Worm (Caenorhabditis elegans) whole organism, L1 larva: ENCODE results near the gene ZK783.7.
A peak's percentile ranks its signal among the peaks of the same experiment; 100 is the strongest.

Experiments used
- C04F5.9 ChIP-seq: sonication (generic microtip); optimal IDR thresholded peaks from 2 replicates; lab custom pipeline; 2016; ENCODE audit warnings: missing genetic modification characterization, missing compliant biosample characterization
- C34B4.2 ChIP-seq: sonication (generic microtip); optimal IDR thresholded peaks from 2 replicates; lab custom pipeline; 2017; ENCODE audit warnings: mild to moderate bottlenecking, missing genetic modification characterization, missing compliant biosample characterization
- F16B12.6 ChIP-seq: fragments of 150-350 bp; optimal IDR thresholded peaks from 2 replicates; lab custom pipeline; 2014; ENCODE audit warnings: missing biosample characterization, missing genetic modification characterization
- aha-1 ChIP-seq: fragments of 150-350 bp; optimal IDR thresholded peaks from 2 replicates; lab custom pipeline; 2014; ENCODE audit warnings: missing biosample characterization, missing genetic modification characterization
- ama-1 ChIP-seq: fragments of 150-350 bp; optimal IDR thresholded peaks from 2 replicates; lab custom pipeline; 2014
- blmp-1 ChIP-seq: fragments of 150-350 bp; optimal IDR thresholded peaks from 2 replicates; lab custom pipeline; 2014; ENCODE audit warnings: missing biosample characterization, missing genetic modification characterization
- ceh-63 ChIP-seq: fragments of 200-800 bp; sonication (Bioruptor generic); optimal IDR thresholded peaks from 2 replicates; lab custom pipeline; 2018; ENCODE audit warnings: mild to moderate bottlenecking, missing genetic modification characterization, missing compliant biosample characterization
- ceh-90 ChIP-seq: sonication (generic microtip); optimal IDR thresholded peaks from 2 replicates; lab custom pipeline; 2016; ENCODE audit warnings: missing genetic modification characterization, missing compliant biosample characterization
- efl-1 ChIP-seq, 4 experiments: fragments of 150-350 bp; optimal IDR thresholded peaks in 3 of 4; peaks in 1 of 4; 1 replicate in 1 of 4; 2 replicates in 3 of 4; lab custom pipeline; 2014; ENCODE audit warnings: missing biosample characterization in 2 of 4, missing genetic modification characterization in 2 of 4, missing genetic modification reagents in 2 of 4
- egl-13 ChIP-seq: sonication (generic microtip); optimal IDR thresholded peaks from 2 replicates; lab custom pipeline; 2016; ENCODE audit warnings: missing genotype, missing genetic modification reagents, missing genetic modification characterization, missing compliant biosample characterization
- ets-5 ChIP-seq: fragments of 200-800 bp; sonication (Bioruptor generic); IDR thresholded peaks from 2 replicates; pipeline ENCODE4 v1.3.6; 2022; ENCODE audit warnings: missing genetic modification characterization, missing compliant biosample characterization
- fkh-8 ChIP-seq: sonication (generic microtip); optimal IDR thresholded peaks from 2 replicates; lab custom pipeline; 2016; ENCODE audit warnings: mild to moderate bottlenecking, missing genetic modification characterization, missing compliant biosample characterization
- hpl-2 ChIP-seq: fragments of 150-350 bp; optimal IDR thresholded peaks from 2 replicates; lab custom pipeline; 2014; ENCODE audit warnings: missing biosample characterization, missing genetic modification reagents, missing genetic modification characterization
- jun-1 ChIP-seq: fragments of 150-350 bp; optimal IDR thresholded peaks from 2 replicates; lab custom pipeline; 2014; ENCODE audit warnings: missing biosample characterization, missing genetic modification reagents, missing genetic modification characterization
- lin-35 ChIP-seq, 2 experiments: fragments of 150-350 bp; optimal IDR thresholded peaks; 2 replicates each; lab custom pipeline; 2014; ENCODE audit warnings: missing biosample characterization in 2 of 2, missing genetic modification characterization in 2 of 2, missing genetic modification reagents in 2 of 2
- lir-3 ChIP-seq: sonication (generic microtip); optimal IDR thresholded peaks from 2 replicates; lab custom pipeline; 2016; ENCODE audit warnings: mild to moderate bottlenecking, missing genetic modification characterization, moderate library complexity, missing compliant biosample characterization; ENCODE audit not compliant: poor library complexity
- mep-1 ChIP-seq: fragments of 150-350 bp; optimal IDR thresholded peaks from 2 replicates; lab custom pipeline; 2014; ENCODE audit warnings: missing biosample characterization, missing genetic modification characterization
- nhr-12 ChIP-seq: sonication (generic microtip); optimal IDR thresholded peaks from 2 replicates; lab custom pipeline; 2017; ENCODE audit warnings: missing biosample characterization, missing genetic modification characterization
- nhr-19 ChIP-seq: fragments of 200-800 bp; sonication (Bioruptor generic); conservative IDR thresholded peaks from 2 replicates; pipeline ENCODE4 v1.3.6; 2022; ENCODE audit warnings: missing genetic modification characterization, missing compliant biosample characterization
- nhr-71 ChIP-seq: sonication (generic microtip); optimal IDR thresholded peaks from 2 replicates; lab custom pipeline; 2016; ENCODE audit warnings: mild to moderate bottlenecking, missing genetic modification characterization, moderate library complexity, missing compliant biosample characterization
- nhr-85 ChIP-seq: sonication (generic microtip); peaks from one replicate; lab custom pipeline; 2016; ENCODE audit warnings: missing genetic modification characterization, inconsistent platforms, missing compliant biosample characterization
- nhr-90 ChIP-seq: sonication (generic microtip); optimal IDR thresholded peaks from 2 replicates; lab custom pipeline; 2016; ENCODE audit warnings: mild to moderate bottlenecking, missing genetic modification characterization, missing compliant biosample characterization; ENCODE audit not compliant: poor library complexity
- pag-3 ChIP-seq: sonication (generic microtip); optimal IDR thresholded peaks from 2 replicates; lab custom pipeline; 2017; ENCODE audit warnings: missing genetic modification characterization, mild to moderate bottlenecking, missing compliant biosample characterization, antibody characterized with exemption, borderline replicate concordance; ENCODE audit not compliant: insufficient read depth
- pax-3 ChIP-seq: fragments of 200-800 bp; sonication (Bioruptor generic); optimal IDR thresholded peaks from 2 replicates; lab custom pipeline; 2018; ENCODE audit warnings: mild to moderate bottlenecking, missing genetic modification characterization, moderate library complexity, missing compliant biosample characterization
- rnt-1 ChIP-seq: sonication (generic microtip); optimal IDR thresholded peaks from 2 replicates; lab custom pipeline; 2016; ENCODE audit warnings: mild to moderate bottlenecking, missing genetic modification characterization, moderate library complexity, missing compliant biosample characterization
- sup-37 ChIP-seq: fragments of 200-800 bp; sonication (Bioruptor generic); optimal IDR thresholded peaks from 2 replicates; lab custom pipeline; 2018; ENCODE audit warnings: mild to moderate bottlenecking, missing genetic modification characterization, missing compliant biosample characterization
- tbx-2 ChIP-seq: sonication (generic microtip); optimal IDR thresholded peaks from 2 replicates; lab custom pipeline; 2016; ENCODE audit warnings: missing genetic modification characterization, missing compliant biosample characterization
- tlp-1 ChIP-seq: fragments of 150-350 bp; optimal IDR thresholded peaks from 2 replicates; lab custom pipeline; 2014; ENCODE audit warnings: missing biosample characterization, missing genetic modification characterization
- unc-98 ChIP-seq: fragments of 200-800 bp; sonication (Bioruptor generic); IDR thresholded peaks from 2 replicates; pipeline ENCODE4 v1.3.6; 2022; ENCODE audit warnings: missing genetic modification characterization, missing compliant biosample characterization
- xbp-1 ChIP-seq: sonication (generic microtip); optimal IDR thresholded peaks from 2 replicates; lab custom pipeline; 2016; ENCODE audit warnings: missing genetic modification characterization, missing compliant biosample characterization
- zip-4 ChIP-seq: fragments of 200-800 bp; sonication (Bioruptor generic); optimal IDR thresholded peaks from 2 replicates; lab custom pipeline; 2018; ENCODE audit warnings: mild to moderate bottlenecking, missing genetic modification characterization, moderate library complexity, missing compliant biosample characterization
- ztf-4 ChIP-seq: fragments of 150-350 bp; optimal IDR thresholded peaks from 2 replicates; lab custom pipeline; 2014; ENCODE audit warnings: missing biosample characterization, missing genetic modification characterization

Gene ZK783.7

DNA sequence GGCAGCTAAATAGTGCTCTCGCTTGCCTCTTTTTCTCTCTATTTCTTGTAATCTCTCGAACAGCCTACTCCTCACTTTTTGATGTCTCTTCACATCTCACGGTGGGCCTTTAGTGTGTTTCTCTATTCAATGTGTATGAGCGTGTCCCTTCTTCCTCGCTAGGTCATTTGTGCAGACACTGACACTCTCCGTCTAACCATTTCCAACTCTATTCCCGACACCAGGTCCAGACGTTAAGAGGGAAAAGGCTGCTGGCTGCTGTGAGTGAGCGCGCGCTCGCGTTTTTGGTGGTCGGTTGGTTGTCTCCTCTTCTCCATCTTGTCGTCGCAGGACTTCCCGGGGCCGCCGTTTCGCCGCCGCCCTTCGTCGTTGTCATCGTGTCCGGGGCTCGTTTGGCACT, 2.9 kb downstream of the ZK783.7 start (continued):
- TF ChIP-seq rnt-1 (tag; lab: Kevin White, UChicago) (peak; percentile 61), mep-1 (tag; lab: Kevin White, UChicago) (peak; percentile 81), nhr-71 (tag; lab: Kevin White, UChicago) (peak; percentile 60), F16B12.6 (tag; lab: Kevin White, UChicago) (peak; percentile 5), tbx-2 (peak; percentile 47), xbp-1 (tag; lab: Kevin White, UChicago) (peak; percentile 21), egl-13 (tag; lab: Kevin White, UChicago) (peak; percentile 23), nhr-12 (tag; lab: Kevin White, UChicago) (no peak), unc-98 (GFP tag; lab: Robert Waterston, UW) (no peak)
- TF ChIP-seq, all 84 proteins: peak for 27

- TF ChIP-seq ceh-63 (GFP tag; lab: Kevin White, UChicago): no peak
- TF ChIP-seq efl-1 (optimal IDR thresholded peaks at IDR 0.05; lab: Kevin White, UChicago): no peak
- peak in 1 of 2 experiments; percentile 22 for TF ChIP-seq efl-1 (GFP tag; optimal IDR thresholded peaks at IDR 0.05 in 1 of 2; lab: Kevin White, UChicago)
Measured at ce11 chrIII:7661162-7661561, 4.6 kb downstream of the ZK783.7 start.

DNA sequence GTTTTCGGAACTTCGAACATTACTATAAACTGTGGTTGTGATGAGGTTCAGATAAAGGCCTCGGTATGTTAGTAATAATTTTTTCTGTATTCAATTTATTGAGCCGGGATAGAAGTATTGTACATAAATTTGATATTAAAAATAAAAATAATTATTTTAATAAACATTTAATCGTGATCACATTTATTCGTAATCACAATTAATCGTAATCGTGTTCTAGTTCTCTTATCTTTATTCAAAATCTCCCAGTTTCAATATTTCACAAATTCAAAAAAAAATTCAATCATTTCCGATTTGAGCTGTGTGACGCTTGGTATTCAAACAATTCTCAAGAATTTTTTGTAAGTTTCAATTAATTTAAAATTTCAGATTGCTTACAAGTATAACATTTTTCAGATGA, 5.5 kb downstream of the ZK783.7 start, which contains the start of gene lido-18:
Gene lido-18, plus strand, starts transcription at position 301 of the 400 bp plus-strand sequence.
- TF ChIP-seq sup-37: no peak
- no peak for TF ChIP-seq pag-3 (tag; lab: Kevin White, UChicago)

ce11 chrIII:7665928-7666327, 9.4 kb downstream of the ZK783.7 start:
- TF ChIP-seq unc-98 (GFP tag; lab: Robert Waterston, UW) (no peak), efl-1 (optimal IDR thresholded peaks at IDR 0.05; lab: Kevin White, UChicago) (no peak), efl-1 (GFP tag; optimal IDR thresholded peaks at IDR 0.05 in 1 of 2; lab: Kevin White, UChicago) (peak in 1 of 2 experiments; percentile 84)
- TF ChIP-seq, all 84 proteins: peak for 1

DNA sequence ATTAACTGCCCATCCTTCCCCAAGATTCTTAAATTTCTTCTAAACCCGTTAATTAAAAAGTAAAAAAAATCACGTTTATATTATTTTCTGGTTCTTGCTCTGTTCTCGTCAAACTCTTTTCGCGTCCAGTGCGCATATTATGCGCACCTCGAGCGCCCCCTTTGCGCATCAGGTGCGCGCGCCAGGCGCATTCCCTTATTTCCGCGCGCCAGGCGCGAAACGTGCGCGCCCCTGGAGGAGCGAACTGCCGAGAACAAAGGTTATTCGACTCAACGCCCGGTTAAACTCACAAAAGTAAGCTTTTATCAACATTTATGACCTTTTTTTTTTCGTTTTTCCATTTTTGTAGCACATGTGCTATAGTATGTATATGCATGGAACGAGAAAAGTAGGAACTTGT, 15.9 kb downstream of the ZK783.7 start:
- TF ChIP-seq jun-1 (tag; lab: Kevin White, UChicago) (no peak), tlp-1 (tag; lab: Kevin White, UChicago) (no peak), hpl-2 (GFP tag; lab: Kevin White, UChicago) (no peak), ztf-4 (tag; lab: Kevin White, UChicago) (no peak), pax-3 (no peak), lir-3 (tag; lab: Kevin White, UChicago) (no peak), C34B4.2 (no peak), fkh-8 (tag; lab: Kevin White, UChicago) (no peak), nhr-90 (no peak), efl-1 (optimal IDR thresholded peaks at IDR 0.05; lab: Kevin White, UChicago) (no peak), efl-1 (GFP tag; optimal IDR thresholded peaks at IDR 0.05 in 1 of 2; lab: Kevin White, UChicago) (no peak), ceh-90 (tag; lab: Kevin White, UChicago) (no peak), aha-1 (no peak), lin-35 (GFP tag; optimal IDR thresholded peaks at IDR 0.05; lab: Kevin White, UChicago) (no peak)

ce11 chrIII:7676796-7677195, 20.3 kb downstream of the ZK783.7 start:
- TF ChIP-seq blmp-1 (tag; lab: Kevin White, UChicago) (peak; percentile 1), nhr-19 (GFP tag; lab: Robert Waterston, UW) (peak; percentile 39), nhr-85 (peak; percentile 46)

DNA sequence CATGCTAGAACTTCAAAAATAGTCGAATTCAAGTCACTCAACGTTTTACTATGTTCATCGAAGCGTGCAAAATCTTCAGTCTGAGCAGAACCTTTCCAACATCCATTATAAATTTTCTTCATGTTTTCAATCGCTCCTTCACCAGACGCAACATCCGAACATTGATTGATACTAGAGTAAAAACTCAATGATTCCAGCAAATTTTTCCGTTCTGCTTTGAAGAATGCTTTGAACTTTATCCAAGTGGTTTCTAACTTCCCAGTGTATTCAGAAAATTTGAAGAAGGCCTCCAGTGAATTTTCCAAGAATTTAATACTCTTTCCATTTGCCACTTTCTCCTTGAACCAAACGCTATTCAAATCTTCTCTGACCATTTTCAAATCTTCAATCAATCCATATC, 35.8 kb downstream of the ZK783.7 start:
- TF ChIP-seq zip-4 (GFP tag; lab: Kevin White, UChicago) (no peak), ama-1 (no peak), ets-5 (GFP tag; lab: Robert Waterston, UW) (no peak), C04F5.9 (tag; lab: Kevin White, UChicago) (no peak)
